Fruit fly (Drosophila melanogaster) whole organism, embryonic: Measurements from ENCODE around the gene dgt2.

Experiments used
- CG1024 ChIP-seq: fragments of 200-800 bp; sonication (Bioruptor generic); IDR thresholded peaks from 2 replicates; pipeline ENCODE4 v1.3.6; 2022; ENCODE audit warnings: missing biosample characterization, missing genetic modification characterization
- CG10462 ChIP-seq: fragments of 200-800 bp; sonication (Bioruptor generic); optimal IDR thresholded peaks from 2 replicates; lab custom pipeline; 2016; ENCODE audit warnings: missing biosample characterization, missing genetic modification characterization
- CG1233 ChIP-seq: fragments of 200-800 bp; sonication (Bioruptor generic); optimal IDR thresholded peaks from 4 replicates; lab custom pipeline; 2018; ENCODE audit warnings: missing biosample characterization, mild to moderate bottlenecking, missing genetic modification characterization
- CG12744 ChIP-seq: fragments of 200-800 bp; sonication (Bioruptor generic); optimal IDR thresholded peaks from 2 replicates; lab custom pipeline; 2016; ENCODE audit warnings: missing biosample characterization, missing genetic modification characterization
- CG14667 ChIP-seq: fragments of 200-800 bp; sonication (Bioruptor generic); IDR thresholded peaks from 2 replicates; pipeline ENCODE4 v1.3.6; 2022; ENCODE audit warnings: missing biosample characterization, missing genetic modification characterization
- CG17829 ChIP-seq: fragments of 200-800 bp; optimal IDR thresholded peaks from 2 replicates; lab custom pipeline; 2019; ENCODE audit warnings: missing biosample characterization, mild to moderate bottlenecking, missing genetic modification characterization, moderate library complexity
- CG1792 ChIP-seq: fragments of 200-800 bp; sonication (Bioruptor generic); optimal IDR thresholded peaks from 2 replicates; lab custom pipeline; 2016; ENCODE audit warnings: missing biosample characterization, missing genetic modification characterization
- CG2116 ChIP-seq: fragments of 200-800 bp; sonication (Bioruptor generic); optimal IDR thresholded peaks from 3 replicates; lab custom pipeline; 2018; ENCODE audit warnings: missing biosample characterization, mild to moderate bottlenecking, missing genetic modification characterization
- CG2199 ChIP-seq: fragments of 200-800 bp; sonication (Bioruptor generic); IDR thresholded peaks from 3 replicates; pipeline ENCODE4 v1.3.6; 2022; ENCODE audit warnings: missing biosample characterization, missing genetic modification characterization
- CG31224 ChIP-seq: fragments of 200-800 bp; sonication (Bioruptor generic); IDR thresholded peaks from 2 replicates; pipeline ENCODE4 v1.3.6; 2022; ENCODE audit warnings: missing biosample characterization, missing genetic modification characterization
- CG32772 ChIP-seq: fragments of 200-800 bp; sonication (Bioruptor generic); IDR thresholded peaks from 2 replicates; pipeline ENCODE4 v1.3.6; 2022; ENCODE audit warnings: missing biosample characterization, missing genetic modification characterization
- CG3995 ChIP-seq: fragments of 200-800 bp; sonication (Bioruptor generic); optimal IDR thresholded peaks from 3 replicates; lab custom pipeline; 2016; ENCODE audit warnings: missing biosample characterization, missing genetic modification characterization
- CG6175 ChIP-seq: fragments of 200-800 bp; sonication (Bioruptor generic); IDR thresholded peaks from 3 replicates; pipeline ENCODE4 v1.3.6; 2022; ENCODE audit warnings: missing biosample characterization, missing genetic modification characterization
- CG6272 ChIP-seq: fragments of 200-800 bp; sonication (Bioruptor generic); IDR thresholded peaks from 2 replicates; pipeline ENCODE4 v1.3.6; 2022; ENCODE audit warnings: missing biosample characterization, missing genetic modification characterization
- CG8478 ChIP-seq: fragments of >200 bp; optimal IDR thresholded peaks from 2 replicates; lab custom pipeline; 2018
- Camta ChIP-seq: fragments of 200-800 bp; sonication (Bioruptor generic); optimal IDR thresholded peaks from 2 replicates; lab custom pipeline; 2016; ENCODE audit warnings: missing biosample characterization, missing genetic modification characterization
- D19B ChIP-seq: fragments of 200-800 bp; sonication (Bioruptor generic); optimal IDR thresholded peaks from 2 replicates; lab custom pipeline; 2017; ENCODE audit warnings: missing biosample characterization, mild to moderate bottlenecking, missing genetic modification characterization
- Fer2 ChIP-seq: fragments of 200-800 bp; sonication (Bioruptor generic); optimal IDR thresholded peaks from 2 replicates; lab custom pipeline; 2018; ENCODE audit warnings: missing biosample characterization, mild to moderate bottlenecking, missing genetic modification characterization, moderate library complexity
- HLH54F ChIP-seq: fragments of 200-800 bp; sonication (Bioruptor generic); optimal IDR thresholded peaks from 3 replicates; lab custom pipeline; 2016; ENCODE audit warnings: missing biosample characterization, missing genetic modification characterization
- HmgD ChIP-seq: fragments of 200-800 bp; sonication (Bioruptor generic); optimal IDR thresholded peaks from 3 replicates; lab custom pipeline; 2016; ENCODE audit warnings: missing biosample characterization, missing genetic modification characterization
- Rfx ChIP-seq: fragments of 200-800 bp; sonication (Bioruptor generic); IDR thresholded peaks from 2 replicates; pipeline ENCODE4 v1.3.6; 2022; ENCODE audit warnings: missing biosample characterization, missing genetic modification characterization
- Sry-β ChIP-seq: fragments of 200-800 bp; sonication (Bioruptor generic); optimal IDR thresholded peaks from 2 replicates; lab custom pipeline; 2018; ENCODE audit warnings: missing biosample characterization, mild to moderate bottlenecking, missing genetic modification characterization, moderate library complexity
- ac ChIP-seq: fragments of 200-800 bp; sonication (Bioruptor generic); optimal IDR thresholded peaks from 3 replicates; lab custom pipeline; 2017; ENCODE audit warnings: missing biosample characterization, mild to moderate bottlenecking, missing genetic modification characterization
- al ChIP-seq: fragments of 200-800 bp; sonication (Bioruptor generic); IDR thresholded peaks from 2 replicates; pipeline ENCODE4 v1.3.6; 2022; ENCODE audit warnings: missing biosample characterization, missing genetic modification characterization
- ara ChIP-seq: fragments of 200-800 bp; sonication (Bioruptor generic); IDR thresholded peaks from 2 replicates; pipeline ENCODE4 v1.3.6; 2022; ENCODE audit warnings: missing biosample characterization, missing genetic modification characterization
- caup ChIP-seq: fragments of 200-800 bp; sonication (Bioruptor generic); optimal IDR thresholded peaks from 3 replicates; lab custom pipeline; 2017; ENCODE audit warnings: missing biosample characterization, mild to moderate bottlenecking, missing genetic modification characterization, moderate library complexity; ENCODE audit not compliant: severe bottlenecking
- cg ChIP-seq: fragments of 200-800 bp; sonication (Bioruptor generic); optimal IDR thresholded peaks from 3 replicates; lab custom pipeline; 2019; ENCODE audit warnings: missing biosample characterization, mild to moderate bottlenecking, missing genetic modification characterization, moderate library complexity
- cwo ChIP-seq: fragments of 200-800 bp; sonication (Bioruptor generic); optimal IDR thresholded peaks from 3 replicates; lab custom pipeline; 2017; ENCODE audit warnings: missing biosample characterization, missing genetic modification characterization, mild to moderate bottlenecking, moderate library complexity, missing genetic modification reagents
- dmrt99B ChIP-seq: fragments of 200-800 bp; sonication (Bioruptor generic); optimal IDR thresholded peaks from 2 replicates; lab custom pipeline; 2018; ENCODE audit warnings: missing biosample characterization, mild to moderate bottlenecking, missing genetic modification characterization, moderate library complexity
- dpn ChIP-seq, 2 experiments: fragments of 200-800 bp; sonication (Bioruptor generic); optimal IDR thresholded peaks; 3 replicates each; lab custom pipeline; 2016; ENCODE audit warnings: missing biosample characterization in 2 of 2, missing genetic modification characterization in 2 of 2
- en ChIP-seq: fragments of 200-800 bp; sonication (Bioruptor generic); optimal IDR thresholded peaks from 2 replicates; lab custom pipeline; 2016; ENCODE audit warnings: missing biosample characterization, missing genetic modification characterization
- esg ChIP-seq: fragments of 200-800 bp; sonication (Bioruptor generic); conservative IDR thresholded peaks from 2 replicates; pipeline ENCODE4 v1.3.6; 2022; ENCODE audit warnings: missing biosample characterization, missing genetic modification characterization
- ewg ChIP-seq: fragments of 200-800 bp; sonication (Bioruptor generic); optimal IDR thresholded peaks from 3 replicates; lab custom pipeline; 2017; ENCODE audit warnings: mild to moderate bottlenecking, missing biosample characterization, missing genetic modification reagents, missing genetic modification characterization
- fd102C ChIP-seq: fragments of 200-800 bp; sonication (Bioruptor generic); optimal IDR thresholded peaks from 2 replicates; lab custom pipeline; 2018; ENCODE audit warnings: missing biosample characterization, mild to moderate bottlenecking, missing genetic modification characterization, moderate library complexity
- grn ChIP-seq: fragments of 200-800 bp; sonication (Bioruptor generic); optimal IDR thresholded peaks from 3 replicates; lab custom pipeline; 2017; ENCODE audit warnings: missing biosample characterization, missing genetic modification characterization
- ham ChIP-seq: fragments of 200-800 bp; sonication (Bioruptor generic); IDR thresholded peaks from 2 replicates; pipeline ENCODE4 v1.3.6; 2022; ENCODE audit warnings: missing biosample characterization, missing genetic modification characterization
- knrl ChIP-seq: fragments of 200-800 bp; sonication (Bioruptor generic); IDR thresholded peaks from 3 replicates; pipeline ENCODE4 v1.3.6; 2022; ENCODE audit warnings: missing biosample characterization, missing genetic modification characterization; ENCODE audit not compliant: partially characterized antibody
- lbe ChIP-seq: fragments of 200-800 bp; sonication (Bioruptor generic); optimal IDR thresholded peaks from 2 replicates; lab custom pipeline; 2016; ENCODE audit warnings: missing biosample characterization, mild to moderate bottlenecking, missing genetic modification characterization
- lilli ChIP-seq: fragments of 200-800 bp; sonication (Bioruptor generic); optimal IDR thresholded peaks from 3 replicates; lab custom pipeline; 2016; ENCODE audit warnings: missing biosample characterization, missing genetic modification characterization
- odd ChIP-seq: fragments of 200-800 bp; sonication (Bioruptor generic); optimal IDR thresholded peaks from 2 replicates; lab custom pipeline; 2017; ENCODE audit warnings: missing biosample characterization, mild to moderate bottlenecking, missing genetic modification characterization
- pros ChIP-seq: fragments of 200-800 bp; sonication (Bioruptor generic); optimal IDR thresholded peaks from 3 replicates; lab custom pipeline; 2019; ENCODE audit warnings: missing biosample characterization, mild to moderate bottlenecking, missing genetic modification characterization, moderate library complexity
- repo ChIP-seq: fragments of 200-800 bp; sonication (Bioruptor generic); optimal IDR thresholded peaks from 2 replicates; lab custom pipeline; 2016; ENCODE audit warnings: missing biosample characterization, missing genetic modification characterization
- tna ChIP-seq: fragments of 200-800 bp; sonication (Bioruptor generic); IDR thresholded peaks from 2 replicates; pipeline ENCODE4 v1.3.6; 2022; ENCODE audit warnings: missing biosample characterization, missing genetic modification characterization; ENCODE audit not compliant: partially characterized antibody
- trem ChIP-seq: fragments of 200-800 bp; optimal IDR thresholded peaks from 3 replicates; lab custom pipeline; 2019; ENCODE audit warnings: missing biosample characterization, mild to moderate bottlenecking, missing genetic modification characterization, moderate library complexity
- twi ChIP-seq: fragments of 200-800 bp; optimal IDR thresholded peaks from 2 replicates; lab custom pipeline; 2019; ENCODE audit warnings: missing biosample characterization, mild to moderate bottlenecking, missing genetic modification characterization, moderate library complexity
- unc-4 ChIP-seq: fragments of 200-800 bp; sonication (Bioruptor generic); IDR thresholded peaks from 2 replicates; pipeline ENCODE4 v1.3.6; 2022; ENCODE audit warnings: missing biosample characterization, missing genetic modification characterization; ENCODE audit not compliant: partially characterized antibody
- wdn ChIP-seq: fragments of 200-800 bp; sonication (Bioruptor generic); IDR thresholded peaks from 2 replicates; pipeline ENCODE4 v1.3.6; 2022; ENCODE audit warnings: missing biosample characterization, missing genetic modification characterization

The dgt2 gene

DNA sequence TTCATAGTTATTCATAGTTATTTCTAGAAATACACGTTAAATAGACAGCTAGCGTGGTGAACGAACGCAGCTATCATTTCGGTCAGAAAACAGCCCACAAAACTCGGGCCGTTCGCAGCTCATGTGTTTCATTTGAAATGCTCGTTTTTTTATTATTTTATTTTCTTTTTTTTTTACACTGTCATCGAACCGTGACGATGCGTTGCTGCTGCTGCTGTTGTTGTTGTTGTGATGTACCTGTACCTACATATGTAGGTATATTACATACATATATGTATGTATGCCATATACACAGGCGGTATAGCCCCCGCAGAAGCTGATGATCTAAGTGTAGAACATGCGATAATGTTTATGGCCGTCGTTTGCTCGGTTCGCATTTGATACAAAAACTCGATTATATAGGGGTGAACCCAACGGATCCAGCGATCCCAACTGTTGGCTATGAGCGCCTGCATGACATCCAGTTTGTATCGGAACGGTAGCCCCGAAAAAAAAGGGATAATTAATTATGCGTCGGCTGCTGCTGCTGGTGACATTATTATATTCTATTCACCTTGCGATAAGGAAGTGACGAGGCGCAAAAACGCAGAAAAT lies 16.5 kb upstream of the dgt2 start (continued):
- TF ChIP-seq caup (GFP tag; lab: Kevin White, UChicago), result no peak
- no peak for TF ChIP-seq trem (tag; lab: Kevin White, UChicago)
- no peak for TF ChIP-seq wdn
- TF ChIP-seq fd102C, result no peak
- TF ChIP-seq pros (GFP tag; lab: Kevin White, UChicago), result peak; percentile 11
- TF ChIP-seq CG32772 (GFP tag; lab: Robert Waterston, UW), result no peak
- TF ChIP-seq HLH54F (GFP tag; lab: Kevin White, UChicago), result no peak
- TF ChIP-seq lbe (GFP tag; lab: Kevin White, UChicago), result no peak
- peak; percentile 34 for TF ChIP-seq grn (GFP tag; lab: Kevin White, UChicago)
- TF ChIP-seq ham (GFP tag; lab: Robert Waterston, UW), result no peak
- no peak for TF ChIP-seq CG1024 (GFP tag; lab: Robert Waterston, UW)
- no peak for TF ChIP-seq knrl
- TF ChIP-seq CG17829 (tag; lab: Kevin White, UChicago), result no peak
- no peak for TF ChIP-seq ewg (GFP tag; lab: Kevin White, UChicago)
- no peak for TF ChIP-seq dpn (GFP tag; optimal IDR thresholded peaks at IDR 0.05; lab: Kevin White, UChicago)
- TF ChIP-seq Rfx, result no peak
- TF ChIP-seq cwo (GFP tag; lab: Kevin White, UChicago), result no peak
- no peak for TF ChIP-seq al (GFP tag; lab: Robert Waterston, UW)
- TF ChIP-seq lilli (GFP tag; lab: Kevin White, UChicago), result no peak
- no peak for TF ChIP-seq CG12744 (GFP tag; lab: Kevin White, UChicago)
- no peak for TF ChIP-seq HmgD (GFP tag; lab: Kevin White, UChicago)
- no peak for TF ChIP-seq dmrt99B (tag; lab: Kevin White, UChicago)
- no peak for TF ChIP-seq CG8478 (lab: Kevin White, UChicago)
- TF ChIP-seq D19B (GFP tag; lab: Kevin White, UChicago), result no peak
- TF ChIP-seq repo (GFP tag; lab: Kevin White, UChicago), result no peak
- TF ChIP-seq cg (GFP tag; lab: Kevin White, UChicago), result peak; percentile 9
- TF ChIP-seq Fer2 (tag; lab: Kevin White, UChicago), result no peak
- peak; percentile 23 for TF ChIP-seq odd
- TF ChIP-seq CG14667 (GFP tag; lab: Robert Waterston, UW), result no peak
- no peak for TF ChIP-seq Sry-β (GFP tag; lab: Kevin White, UChicago)
- TF ChIP-seq CG2116 (GFP tag; lab: Kevin White, UChicago), result no peak
- TF ChIP-seq en (GFP tag; lab: Kevin White, UChicago), result no peak
- peak; percentile 41; the same call in 1 of the 2 replicates for TF ChIP-seq CG31224 (GFP tag; lab: Robert Waterston, UW)
- no peak for TF ChIP-seq ara
- TF ChIP-seq CG1233, result no peak
- no peak for TF ChIP-seq CG6272 (GFP tag; lab: Robert Waterston, UW)
- no peak for TF ChIP-seq CG6175 (GFP tag; lab: Robert Waterston, UW)
- TF ChIP-seq CG1792, result no peak
- no peak for TF ChIP-seq unc-4 (GFP tag; lab: Robert Waterston, UW)
- TF ChIP-seq CG3995 (GFP tag; lab: Kevin White, UChicago), result no peak
- no peak for TF ChIP-seq esg (GFP tag; lab: Robert Waterston, UW)
- TF ChIP-seq twi, result no peak
- TF ChIP-seq ac (GFP tag; lab: Kevin White, UChicago), result no peak
- TF ChIP-seq CG2199 (GFP tag; lab: Robert Waterston, UW), result peak; percentile 91
- TF ChIP-seq CG10462 (GFP tag; lab: Kevin White, UChicago), result no peak
- no peak for TF ChIP-seq tna (GFP tag; lab: Robert Waterston, UW)
- TF ChIP-seq Camta (GFP tag; lab: Kevin White, UChicago), result no peak
